Fruit fly (Drosophila melanogaster) whole organism, embryonic: ENCODE results near the gene CG7707.

Experiments used
- C15 ChIP-seq: fragments of 200-800 bp; sonication (Bioruptor generic); IDR thresholded peaks from 3 replicates; pipeline ENCODE4 v1.3.6; 2022; ENCODE audit warnings: missing biosample characterization, missing genetic modification characterization
- CG13775 ChIP-seq: fragments of 200-800 bp; sonication (Bioruptor generic); optimal IDR thresholded peaks from 3 replicates; lab custom pipeline; 2017; ENCODE audit warnings: missing biosample characterization, mild to moderate bottlenecking, missing genetic modification characterization
- CG16779 ChIP-seq: fragments of 200-800 bp; sonication (Bioruptor generic); IDR thresholded peaks from 2 replicates; pipeline ENCODE4 v1.3.6; 2022; ENCODE audit warnings: missing biosample characterization, missing genetic modification characterization
- CG17359 ChIP-seq: fragments of 200-800 bp; sonication (Bioruptor generic); optimal IDR thresholded peaks from 3 replicates; lab custom pipeline; 2018; ENCODE audit warnings: missing biosample characterization, mild to moderate bottlenecking, missing genetic modification characterization, moderate library complexity
- CG18599 ChIP-seq: fragments of 200-800 bp; sonication (Bioruptor generic); optimal IDR thresholded peaks from 3 replicates; lab custom pipeline; 2017; ENCODE audit warnings: missing biosample characterization, missing genetic modification characterization, mild to moderate bottlenecking, moderate library complexity, missing genetic modification reagents
- CG18619 ChIP-seq: fragments of 200-800 bp; sonication (Bioruptor generic); optimal IDR thresholded peaks from 3 replicates; lab custom pipeline; 2017; ENCODE audit warnings: missing biosample characterization, mild to moderate bottlenecking, missing genetic modification characterization
- CG2678 ChIP-seq: fragments of 200-800 bp; sonication (Bioruptor generic); optimal IDR thresholded peaks from 3 replicates; lab custom pipeline; 2019; ENCODE audit warnings: missing biosample characterization, mild to moderate bottlenecking, missing genetic modification characterization, moderate library complexity
- CG3065 ChIP-seq: fragments of 200-800 bp; sonication (Bioruptor generic); optimal IDR thresholded peaks from 2 replicates; lab custom pipeline; 2016; ENCODE audit warnings: missing biosample characterization, missing genetic modification characterization
- CG3281 ChIP-seq: fragments of 200-800 bp; sonication (Bioruptor generic); optimal IDR thresholded peaks from 3 replicates; lab custom pipeline; 2017; ENCODE audit warnings: missing biosample characterization, mild to moderate bottlenecking, missing genetic modification characterization
- CG33557 ChIP-seq: fragments of 200-800 bp; sonication (Bioruptor generic); optimal IDR thresholded peaks from 2 replicates; lab custom pipeline; 2019; ENCODE audit warnings: missing biosample characterization, mild to moderate bottlenecking, missing genetic modification characterization, moderate library complexity
- CG3995 ChIP-seq: fragments of 200-800 bp; sonication (Bioruptor generic); optimal IDR thresholded peaks from 3 replicates; lab custom pipeline; 2016; ENCODE audit warnings: missing biosample characterization, missing genetic modification characterization
- CG4617 ChIP-seq: fragments of 200-800 bp; sonication (Bioruptor generic); optimal IDR thresholded peaks from 3 replicates; lab custom pipeline; 2016; ENCODE audit warnings: missing biosample characterization, missing genetic modification characterization, borderline replicate concordance
- CG5180 ChIP-seq: fragments of 200-800 bp; sonication (Bioruptor generic); optimal IDR thresholded peaks from 3 replicates; lab custom pipeline; 2017; ENCODE audit warnings: missing biosample characterization, missing genetic modification characterization, mild to moderate bottlenecking, moderate library complexity, missing genetic modification reagents
- CG5953 ChIP-seq: fragments of 200-800 bp; sonication (Bioruptor generic); IDR thresholded peaks from 2 replicates; pipeline ENCODE4 v1.3.6; 2022; ENCODE audit warnings: missing biosample characterization, missing genetic modification characterization
- CG6689 ChIP-seq: fragments of 200-800 bp; sonication (Bioruptor generic); IDR thresholded peaks from 2 replicates; pipeline ENCODE4 v1.3.6; 2022; ENCODE audit warnings: missing biosample characterization, missing genetic modification characterization
- CG6765 ChIP-seq: fragments of 200-800 bp; sonication (Bioruptor generic); optimal IDR thresholded peaks from 3 replicates; lab custom pipeline; 2017; ENCODE audit warnings: missing biosample characterization, mild to moderate bottlenecking, missing genetic modification characterization
- CG7357 ChIP-seq: fragments of 200-800 bp; sonication (Bioruptor generic); IDR thresholded peaks from 3 replicates; pipeline ENCODE4 v1.3.6; 2022; ENCODE audit warnings: missing biosample characterization, missing genetic modification characterization
- CG7963 ChIP-seq: fragments of 200-800 bp; sonication (Bioruptor generic); IDR thresholded peaks from 3 replicates; pipeline ENCODE4 v1.3.6; 2022; ENCODE audit warnings: missing biosample characterization, missing genetic modification characterization; ENCODE audit not compliant: partially characterized antibody
- CG9437 ChIP-seq: fragments of 200-800 bp; sonication (Bioruptor generic); optimal IDR thresholded peaks from 2 replicates; lab custom pipeline; 2018; ENCODE audit warnings: missing biosample characterization, mild to moderate bottlenecking, missing genetic modification characterization
- Camta ChIP-seq: fragments of 200-800 bp; sonication (Bioruptor generic); optimal IDR thresholded peaks from 2 replicates; lab custom pipeline; 2016; ENCODE audit warnings: missing biosample characterization, missing genetic modification characterization
- CoRest ChIP-seq: fragments of 200-800 bp; sonication (Bioruptor generic); optimal IDR thresholded peaks from 3 replicates; lab custom pipeline; 2018; ENCODE audit warnings: missing biosample characterization, mild to moderate bottlenecking, missing genetic modification characterization, moderate library complexity
- Dek ChIP-seq: fragments of 200-800 bp; sonication (Bioruptor generic); optimal IDR thresholded peaks from 3 replicates; lab custom pipeline; 2019; ENCODE audit warnings: missing biosample characterization, mild to moderate bottlenecking, missing genetic modification characterization, moderate library complexity
- Dp ChIP-seq: fragments of 200-800 bp; sonication (Bioruptor generic); optimal IDR thresholded peaks from 2 replicates; lab custom pipeline; 2018; ENCODE audit warnings: missing biosample characterization, mild to moderate bottlenecking, missing genetic modification characterization, moderate library complexity
- HmgD ChIP-seq: fragments of 200-800 bp; sonication (Bioruptor generic); optimal IDR thresholded peaks from 3 replicates; lab custom pipeline; 2016; ENCODE audit warnings: missing biosample characterization, missing genetic modification characterization
- Hr78 ChIP-seq, 2 experiments: fragments of 200-800 bp in 1 of 2; fragments of >200 bp in 1 of 2; sonication (Bioruptor generic) in 1 of 2; optimal IDR thresholded peaks; 2 replicates each; lab custom pipeline; 2017 to 2019; ENCODE audit warnings: missing biosample characterization in 2 of 2, missing genetic modification characterization in 2 of 2, mild to moderate bottlenecking in 1 of 2, moderate library complexity in 1 of 2
- Meics ChIP-seq: fragments of 200-800 bp; sonication (Bioruptor generic); optimal IDR thresholded peaks from 2 replicates; lab custom pipeline; 2017; ENCODE audit warnings: missing biosample characterization, mild to moderate bottlenecking, missing genetic modification characterization
- NC2β ChIP-seq: fragments of 200-800 bp; sonication (Bioruptor generic); optimal IDR thresholded peaks from 2 replicates; lab custom pipeline; 2016; ENCODE audit warnings: missing biosample characterization, missing genetic modification characterization
- Nf-YC ChIP-seq: fragments of 200-800 bp; optimal IDR thresholded peaks from 3 replicates; lab custom pipeline; 2019; ENCODE audit warnings: missing biosample characterization, mild to moderate bottlenecking, missing genetic modification characterization, moderate library complexity
- Oli ChIP-seq: fragments of 200-800 bp; sonication (Bioruptor generic); optimal IDR thresholded peaks from 2 replicates; lab custom pipeline; 2018; ENCODE audit warnings: missing biosample characterization, mild to moderate bottlenecking, missing genetic modification characterization, moderate library complexity
- Scr ChIP-seq: fragments of 200-800 bp; sonication (Bioruptor generic); IDR thresholded peaks from 2 replicates; pipeline ENCODE4 v1.3.6; 2022; ENCODE audit warnings: missing biosample characterization, missing genetic modification characterization; ENCODE audit not compliant: partially characterized antibody
- Tbp ChIP-seq: fragments of >200 bp; optimal IDR thresholded peaks from 2 replicates; lab custom pipeline; 2018; ENCODE audit warnings: missing biosample characterization, missing genetic modification characterization
- dm ChIP-seq: fragments of 200-800 bp; sonication (Bioruptor generic); optimal IDR thresholded peaks from 3 replicates; lab custom pipeline; 2016; ENCODE audit warnings: missing biosample characterization, missing genetic modification characterization
- dmrt99B ChIP-seq: fragments of 200-800 bp; sonication (Bioruptor generic); optimal IDR thresholded peaks from 2 replicates; lab custom pipeline; 2018; ENCODE audit warnings: missing biosample characterization, mild to moderate bottlenecking, missing genetic modification characterization, moderate library complexity
- eyg ChIP-seq: fragments of 200-800 bp; sonication (Bioruptor generic); optimal IDR thresholded peaks from 3 replicates; lab custom pipeline; 2016; ENCODE audit warnings: missing biosample characterization, missing genetic modification characterization
- gce ChIP-seq: fragments of 200-800 bp; sonication (Bioruptor generic); IDR thresholded peaks from 3 replicates; pipeline ENCODE4 v1.3.6; 2022; ENCODE audit warnings: missing biosample characterization, missing genetic modification characterization
- gem ChIP-seq: fragments of 200-800 bp; sonication (Bioruptor generic); optimal IDR thresholded peaks from 2 replicates; lab custom pipeline; 2019; ENCODE audit warnings: missing biosample characterization, mild to moderate bottlenecking, missing genetic modification characterization, moderate library complexity
- gfzf ChIP-seq: fragments of 200-800 bp; sonication (Bioruptor generic); optimal IDR thresholded peaks from 2 replicates; lab custom pipeline; 2016; ENCODE audit warnings: missing biosample characterization, mild to moderate bottlenecking, missing genetic modification characterization, moderate library complexity
- ind ChIP-seq: fragments of 200-800 bp; sonication (Bioruptor generic); optimal IDR thresholded peaks from 3 replicates; lab custom pipeline; 2016; ENCODE audit warnings: missing biosample characterization, missing genetic modification characterization
- insv ChIP-seq, 2 experiments: fragments of 200-800 bp; sonication (Bioruptor generic); optimal IDR thresholded peaks; 3 replicates each; lab custom pipeline; 2016 to 2018; ENCODE audit warnings: missing biosample characterization in 2 of 2, missing genetic modification characterization in 2 of 2
- klu ChIP-seq: fragments of 200-800 bp; sonication (Bioruptor generic); IDR thresholded peaks from 2 replicates; pipeline ENCODE4 v1.3.6; 2022; ENCODE audit warnings: missing biosample characterization, missing genetic modification characterization
- lab ChIP-seq: fragments of 200-800 bp; sonication (Bioruptor generic); optimal IDR thresholded peaks from 3 replicates; lab custom pipeline; 2017; ENCODE audit warnings: missing biosample characterization, missing genetic modification characterization, mild to moderate bottlenecking, moderate library complexity, missing genetic modification reagents
- lola ChIP-seq, 3 experiments: fragments of >200 bp in 2 of 3; fragments of 200-800 bp in 1 of 3; sonication (Bioruptor generic) in 1 of 3; optimal IDR thresholded peaks; 2 replicates each; lab custom pipeline; 2017 to 2019; ENCODE audit warnings: missing biosample characterization in 3 of 3, missing genetic modification characterization in 3 of 3, mild to moderate bottlenecking in 1 of 3, moderate library complexity in 1 of 3
- mam ChIP-seq: fragments of 200-800 bp; sonication (Bioruptor generic); optimal IDR thresholded peaks from 3 replicates; lab custom pipeline; 2016; ENCODE audit warnings: missing biosample characterization, missing genetic modification characterization
- repo ChIP-seq: fragments of 200-800 bp; sonication (Bioruptor generic); optimal IDR thresholded peaks from 2 replicates; lab custom pipeline; 2016; ENCODE audit warnings: missing biosample characterization, missing genetic modification characterization
- row ChIP-seq: fragments of 200-800 bp; sonication (Bioruptor generic); IDR thresholded peaks from 3 replicates; pipeline ENCODE4 v1.3.6; 2022; ENCODE audit warnings: missing biosample characterization, missing genetic modification characterization
- sug ChIP-seq: fragments of 200-800 bp; optimal IDR thresholded peaks from 2 replicates; lab custom pipeline; 2019; ENCODE audit warnings: missing biosample characterization, mild to moderate bottlenecking, missing genetic modification characterization, moderate library complexity
- tgo ChIP-seq: fragments of 200-800 bp; sonication (Bioruptor generic); IDR thresholded peaks from 3 replicates; pipeline ENCODE4 v1.3.6; 2022; ENCODE audit warnings: missing biosample characterization, missing genetic modification characterization
- tin ChIP-seq: fragments of 200-800 bp; sonication (Bioruptor generic); optimal IDR thresholded peaks from 3 replicates; lab custom pipeline; 2016; ENCODE audit warnings: missing biosample characterization, missing genetic modification characterization
- toy ChIP-seq: fragments of 200-800 bp; sonication (Bioruptor generic); IDR thresholded peaks from 2 replicates; pipeline ENCODE4 v1.3.6; 2022; ENCODE audit warnings: missing biosample characterization, missing genetic modification characterization
- trh ChIP-seq: fragments of 200-800 bp; sonication (Bioruptor generic); optimal IDR thresholded peaks from 2 replicates; lab custom pipeline; 2016; ENCODE audit warnings: missing biosample characterization, missing genetic modification characterization
- vvl ChIP-seq: fragments of 200-800 bp; sonication (Bioruptor generic); IDR thresholded peaks from 2 replicates; pipeline ENCODE4 v1.3.6; 2022; ENCODE audit warnings: missing biosample characterization, missing genetic modification characterization
- yki ChIP-seq: fragments of >200 bp; optimal IDR thresholded peaks from 3 replicates; lab custom pipeline; 2018

Gene CG7707

dm6 chr3L:17219299-17219698 is 23.9 kb upstream of the CG7707 start (continued):
- TF ChIP-seq Dek (tag; lab: Kevin White, UChicago) (no peak), CG3281 (no peak), klu (GFP tag; lab: Robert Waterston, UW) (no peak), dmrt99B (peak; percentile 7), ind (GFP tag; lab: Kevin White, UChicago) (no peak), toy (no peak), dm (GFP tag; lab: Kevin White, UChicago) (no peak), CG6765 (GFP tag; lab: Kevin White, UChicago) (no peak), CG18599 (GFP tag; lab: Kevin White, UChicago) (no peak), CoRest (tag; lab: Kevin White, UChicago) (no peak), insv (GFP tag; optimal IDR thresholded peaks at IDR 0.05; lab: Kevin White, UChicago) (no peak), CG4617 (GFP tag; lab: Kevin White, UChicago) (no peak), CG3065 (GFP tag; lab: Kevin White, UChicago) (no peak), row (0 out of 3 replicates have a peak, but pooled peaks have one; percentile 10), CG13775 (GFP tag; lab: Kevin White, UChicago) (no peak), Tbp (GFP tag; lab: Kevin White, UChicago) (no peak), vvl (no peak), CG18619 (GFP tag; lab: Kevin White, UChicago) (no peak), Nf-YC (no peak), Scr (GFP tag; lab: Robert Waterston, UW) (no peak), CG33557 (GFP tag; lab: Kevin White, UChicago) (no peak), gce (GFP tag; lab: Robert Waterston, UW) (no peak), CG2678 (tag; lab: Kevin White, UChicago) (peak; percentile 22), Dp (GFP tag; lab: Kevin White, UChicago) (no peak), gfzf (GFP tag; lab: Kevin White, UChicago) (no peak), CG5180 (GFP tag; lab: Kevin White, UChicago) (no peak), CG6689 (GFP tag; lab: Robert Waterston, UW) (no peak), CG3995 (GFP tag; lab: Kevin White, UChicago) (no peak), repo (no peak), eyg (GFP tag; lab: Kevin White, UChicago) (no peak), CG16779 (GFP tag; lab: Robert Waterston, UW) (no peak), Oli (tag; lab: Kevin White, UChicago) (peak; percentile 26), gem (tag; lab: Kevin White, UChicago) (peak; percentile 26), trh (GFP tag; lab: Kevin White, UChicago) (no peak), HmgD (GFP tag; lab: Kevin White, UChicago) (no peak), CG7357 (GFP tag; lab: Robert Waterston, UW) (no peak), C15 (no peak), tin (GFP tag; lab: Kevin White, UChicago) (no peak), CG5953 (GFP tag; lab: Robert Waterston, UW) (no peak), Camta (no peak), Hr78 (GFP tag; optimal IDR thresholded peaks at IDR 0.05; lab: Kevin White, UChicago) (no peak), NC2β (no peak), tgo (GFP tag; lab: Robert Waterston, UW) (no peak), mam (GFP tag; lab: Kevin White, UChicago) (no peak), lab (no peak), sug (tag; lab: Kevin White, UChicago) (no peak), yki (lab: Kevin White, UChicago) (no peak), CG7963 (GFP tag; lab: Robert Waterston, UW) (no peak), CG9437 (GFP tag; lab: Kevin White, UChicago) (peak; percentile 15), Meics (GFP tag; lab: Kevin White, UChicago) (no peak), lola (GFP tag; optimal IDR thresholded peaks at IDR 0.05; lab: Kevin White, UChicago) (no peak), CG17359 (tag; lab: Kevin White, UChicago) (no peak)
